Fruit fly (Drosophila melanogaster) S2 (cell line): ENCODE results near the gene CG10993.

Experiments used
- CG8478 ChIP-seq: fragments of >200 bp; optimal IDR thresholded peaks from 2 replicates; lab custom pipeline; 2018
- CTCF ChIP-seq, 2 experiments: fragments of >200 bp; optimal IDR thresholded peaks; 2 replicates each; lab custom pipeline; 2018

CG10993 gene

DNA sequence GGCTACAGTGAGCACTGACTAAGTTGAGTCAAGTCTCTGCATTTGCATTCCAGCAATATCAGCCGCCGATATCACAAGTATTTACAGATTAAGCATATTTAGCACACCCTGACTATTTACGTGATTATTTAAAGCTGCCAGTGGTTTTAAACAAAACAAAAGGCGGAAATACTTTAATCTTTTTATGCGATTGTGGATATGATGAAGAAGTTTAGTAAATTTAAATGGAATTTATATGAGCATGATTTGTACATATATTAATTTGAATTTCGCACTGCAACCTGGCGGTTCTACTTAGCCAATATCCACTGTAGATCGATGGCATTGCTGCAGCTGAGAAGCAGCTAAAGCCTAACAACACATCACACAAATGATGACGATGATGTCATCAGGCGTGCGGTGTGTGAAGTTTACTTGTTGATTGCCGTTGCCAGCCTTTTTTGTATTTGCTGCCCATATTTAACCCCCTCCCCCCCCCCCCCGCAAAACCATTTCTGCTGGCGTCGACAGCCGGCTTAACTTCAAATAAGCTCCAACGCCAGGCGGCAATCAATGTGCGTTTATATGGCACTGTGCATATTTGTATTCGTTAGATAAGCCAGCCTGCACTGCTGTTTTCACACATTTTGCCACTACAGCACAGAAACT, 24.7 kb upstream of the CG10993 start:
- TF ChIP-seq CTCF (optimal IDR thresholded peaks at IDR 0.05; lab: Kevin White, UChicago) (no peak), CG8478 (lab: Kevin White, UChicago) (no peak)

DNA sequence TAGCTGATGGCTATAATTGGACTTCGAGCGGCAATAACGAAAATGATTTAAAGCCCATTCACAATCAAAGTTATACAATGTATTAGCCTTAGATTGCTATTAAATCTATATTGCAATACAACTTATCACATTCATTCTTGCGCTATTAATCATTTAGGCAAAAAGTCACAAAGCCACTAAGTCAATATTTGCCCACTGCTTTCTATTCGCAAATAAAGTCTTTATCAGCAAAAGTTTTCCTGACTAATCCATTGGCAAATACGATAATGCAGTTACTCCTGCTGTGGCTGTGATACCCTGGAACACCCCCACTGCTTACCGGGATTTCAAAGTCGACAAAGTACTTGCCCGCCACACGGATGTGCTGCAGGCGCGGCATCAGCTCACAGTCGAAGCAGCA, 23.1 kb upstream of the CG10993 start:
- no peak for TF ChIP-seq CTCF (optimal IDR thresholded peaks at IDR 0.05; lab: Kevin White, UChicago)
- no peak for TF ChIP-seq CG8478 (lab: Kevin White, UChicago)

DNA sequence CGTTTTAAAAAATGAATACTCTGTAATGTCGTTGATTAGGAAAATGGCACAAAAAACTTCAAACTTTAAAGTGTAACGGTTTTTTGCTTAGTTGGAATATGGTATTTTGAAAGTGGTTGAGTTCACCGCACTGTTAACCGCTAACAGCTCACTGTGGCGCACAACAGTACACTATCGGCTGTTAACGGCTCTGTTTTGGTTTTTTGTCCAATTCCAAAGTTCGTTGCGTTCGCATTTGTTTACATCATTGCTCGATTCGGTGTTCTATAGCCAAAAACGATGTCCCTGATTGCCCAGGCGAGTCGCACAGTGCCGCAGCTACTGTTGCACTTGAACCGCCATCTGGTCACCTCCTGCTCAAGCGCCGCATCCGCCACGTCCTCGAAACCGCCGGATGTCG, 20.6 kb upstream of the CG10993 start, which contains the start of gene CG11095:
TSS of gene CG11095 (plus strand) at position 205 of the 400 bp plus-strand sequence.
- TF ChIP-seq CTCF (optimal IDR thresholded peaks at IDR 0.05; lab: Kevin White, UChicago) (peak in 1 of 2 experiments; percentile 29), CG8478 (lab: Kevin White, UChicago) (no peak)

DNA sequence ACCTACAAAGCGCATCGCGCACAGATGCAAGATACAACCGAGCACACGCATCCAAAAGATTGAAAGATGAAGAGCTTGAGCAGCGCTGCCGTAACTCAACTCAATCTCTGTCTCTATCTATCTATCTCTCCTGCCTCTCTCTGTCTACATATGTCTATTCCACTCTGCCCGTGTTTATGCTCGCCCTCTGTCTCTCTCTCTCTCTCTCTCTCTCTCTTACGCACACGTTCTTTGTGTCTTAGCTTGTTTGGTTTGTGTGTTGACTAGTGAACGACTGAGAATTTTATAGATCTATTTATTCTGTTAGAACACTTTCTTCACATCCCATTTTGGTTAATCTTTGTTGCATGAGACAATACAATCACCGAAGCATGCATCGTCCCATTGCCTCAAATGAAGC, 14.6 kb upstream of the CG10993 start:
- TF ChIP-seq CG8478 (lab: Kevin White, UChicago) (no peak), CTCF (optimal IDR thresholded peaks at IDR 0.05; lab: Kevin White, UChicago) (peak; percentile 4 to 39)

DNA sequence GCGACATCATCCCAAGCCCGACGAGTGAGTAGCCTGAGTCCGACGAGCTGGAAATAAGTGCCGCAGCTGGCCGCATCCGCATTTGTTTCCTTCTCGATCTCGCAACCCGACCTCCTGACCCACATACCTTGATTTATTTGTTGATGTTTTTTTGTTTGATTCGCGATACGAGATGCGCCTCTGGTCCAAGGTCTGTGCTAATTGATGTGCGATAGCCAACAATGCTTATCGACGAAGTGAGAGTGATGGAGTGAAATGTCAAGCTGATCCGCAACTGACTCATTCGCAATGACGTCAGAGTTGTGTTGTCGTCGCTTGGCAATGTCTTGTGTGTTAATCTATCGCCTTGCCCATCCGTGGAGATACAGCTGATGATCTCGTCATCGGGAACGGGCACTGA, 13.5 kb upstream of the CG10993 start:
- TF ChIP-seq CTCF (optimal IDR thresholded peaks at IDR 0.05; lab: Kevin White, UChicago) (no peak), CG8478 (lab: Kevin White, UChicago) (no peak)

DNA sequence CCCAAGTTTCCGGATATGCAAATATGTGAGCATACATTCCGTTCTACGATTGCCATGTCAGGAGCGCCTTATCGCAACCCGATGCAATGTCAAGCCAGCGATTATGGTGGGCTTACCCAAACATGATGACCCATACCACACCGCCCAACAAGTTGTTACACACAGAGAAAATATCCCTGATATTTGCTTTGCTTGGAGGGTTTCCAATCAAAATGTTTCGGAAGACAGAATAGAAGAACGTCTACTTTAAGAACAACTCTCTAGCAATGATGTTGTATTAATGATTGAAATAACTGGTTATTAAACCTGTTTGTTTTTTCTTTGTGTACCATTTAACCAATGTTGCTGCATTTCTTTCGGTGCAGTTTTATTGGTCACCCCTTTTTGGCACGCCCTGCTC, 9.8 kb upstream of the CG10993 start:
- TF ChIP-seq CTCF (optimal IDR thresholded peaks at IDR 0.05; lab: Kevin White, UChicago) (no peak), CG8478 (lab: Kevin White, UChicago) (no peak)

DNA sequence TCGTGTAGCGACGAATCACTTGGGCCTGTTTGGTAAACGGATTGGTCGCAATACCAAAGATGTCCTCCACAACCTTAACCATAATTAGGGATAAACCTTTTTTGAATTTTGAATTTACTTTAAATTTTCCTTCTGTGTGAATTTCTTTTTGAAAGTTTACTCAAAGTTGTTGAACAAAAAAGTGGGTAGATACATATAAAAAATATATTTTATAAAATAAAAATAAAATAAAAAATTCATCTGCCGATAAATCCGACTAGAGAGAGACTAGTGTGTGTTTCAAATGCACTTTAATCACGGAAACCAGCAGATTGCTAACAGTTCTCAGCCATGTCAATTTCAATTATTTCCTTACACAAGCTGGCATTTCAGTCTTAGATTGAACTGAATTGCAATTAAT, 6.6 kb upstream of the CG10993 start, which contains the start of gene CG10996:
TSS of gene CG10996 (minus strand) at position 101 of the 400 bp plus-strand sequence.
- TF ChIP-seq CG8478 (lab: Kevin White, UChicago), result no peak
- TF ChIP-seq CTCF (optimal IDR thresholded peaks at IDR 0.05; lab: Kevin White, UChicago), result no peak

DNA sequence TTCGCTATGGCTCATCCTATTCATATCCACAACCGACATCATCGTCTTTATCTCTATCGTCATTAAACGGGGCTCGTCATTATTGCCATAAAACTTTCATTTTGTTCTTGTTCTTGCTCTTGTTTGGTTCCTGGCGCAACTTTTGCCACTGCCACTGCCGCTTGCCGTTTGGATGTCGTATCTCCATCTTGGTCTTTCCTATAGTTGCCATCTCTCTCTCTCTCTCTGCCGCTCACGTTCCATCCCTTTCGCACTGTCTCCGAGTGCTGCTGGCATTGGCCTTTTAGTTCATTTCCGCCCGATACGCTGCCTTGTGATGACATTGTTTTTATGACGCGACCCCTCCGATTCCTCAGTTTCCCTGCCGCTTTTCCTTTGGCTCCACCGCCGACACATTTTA, 1.6 kb upstream of the CG10993 start:
- no peak for TF ChIP-seq CG8478 (lab: Kevin White, UChicago)
- TF ChIP-seq CTCF (optimal IDR thresholded peaks at IDR 0.05; lab: Kevin White, UChicago), result no peak

DNA sequence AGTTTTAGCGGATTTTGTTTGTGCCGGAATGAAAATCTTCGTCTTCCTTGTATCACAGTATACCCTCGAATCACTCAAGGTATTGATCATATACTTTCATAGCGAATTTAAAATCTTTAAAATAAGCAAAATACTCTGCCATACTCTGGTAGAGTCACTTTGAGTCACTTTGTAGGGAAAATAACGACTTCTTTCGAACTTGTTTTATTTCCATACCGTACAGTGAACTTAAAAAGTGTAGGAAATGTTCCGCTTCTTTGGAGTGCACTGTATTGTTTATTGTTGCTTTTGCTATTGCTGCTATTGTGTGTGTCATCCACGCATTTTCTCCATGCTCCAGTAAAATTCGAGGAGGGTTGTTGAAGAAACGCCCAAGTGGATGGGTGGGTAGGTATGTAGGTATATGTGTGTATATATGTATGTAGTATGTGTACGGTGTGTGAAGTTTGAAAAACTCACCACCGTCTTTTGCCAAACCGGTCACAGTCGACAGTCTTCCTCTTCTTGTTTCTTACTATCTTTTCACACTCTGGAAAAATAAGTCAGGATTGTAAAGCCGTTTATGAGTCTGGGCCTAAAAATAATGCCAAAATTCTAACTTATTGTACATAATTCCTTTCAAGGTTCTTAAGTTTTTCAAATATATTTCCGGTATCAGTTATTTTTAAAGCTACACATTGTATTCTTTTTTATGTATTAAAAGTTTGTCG, 1.8 kb downstream of the CG10993 start:
- no peak for TF ChIP-seq CTCF (optimal IDR thresholded peaks at IDR 0.05; lab: Kevin White, UChicago)
- no peak for TF ChIP-seq CG8478 (lab: Kevin White, UChicago)

DNA sequence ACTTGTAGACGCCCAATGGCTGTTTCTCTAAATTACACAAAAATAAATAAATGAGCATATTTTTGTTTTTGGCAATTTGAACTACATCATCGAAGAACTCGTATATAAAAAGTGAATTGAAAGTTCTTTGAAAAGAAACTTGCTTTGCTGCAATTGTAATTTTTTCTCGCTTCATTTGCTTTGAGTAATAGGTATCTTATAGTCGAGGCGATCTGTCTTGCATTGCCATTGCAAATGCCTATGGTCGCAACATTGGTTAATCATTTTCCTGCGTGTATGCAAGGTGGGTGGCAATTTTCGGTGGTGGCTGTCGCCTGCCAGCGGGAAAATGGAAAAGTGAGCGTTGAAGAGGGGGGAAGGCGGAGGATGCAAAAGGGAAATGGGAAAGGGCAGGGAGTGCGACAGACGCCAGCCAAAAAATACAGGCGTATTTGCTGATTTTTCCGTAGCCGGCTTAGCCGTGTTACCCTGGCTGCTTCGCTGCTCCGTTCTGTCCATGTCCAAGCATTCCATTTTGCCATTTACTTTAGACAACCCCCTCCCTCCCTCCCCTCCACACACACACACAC, 3.5 kb downstream of the CG10993 start:
- TF ChIP-seq CTCF (optimal IDR thresholded peaks at IDR 0.05; lab: Kevin White, UChicago) (no peak), CG8478 (lab: Kevin White, UChicago) (no peak)

DNA sequence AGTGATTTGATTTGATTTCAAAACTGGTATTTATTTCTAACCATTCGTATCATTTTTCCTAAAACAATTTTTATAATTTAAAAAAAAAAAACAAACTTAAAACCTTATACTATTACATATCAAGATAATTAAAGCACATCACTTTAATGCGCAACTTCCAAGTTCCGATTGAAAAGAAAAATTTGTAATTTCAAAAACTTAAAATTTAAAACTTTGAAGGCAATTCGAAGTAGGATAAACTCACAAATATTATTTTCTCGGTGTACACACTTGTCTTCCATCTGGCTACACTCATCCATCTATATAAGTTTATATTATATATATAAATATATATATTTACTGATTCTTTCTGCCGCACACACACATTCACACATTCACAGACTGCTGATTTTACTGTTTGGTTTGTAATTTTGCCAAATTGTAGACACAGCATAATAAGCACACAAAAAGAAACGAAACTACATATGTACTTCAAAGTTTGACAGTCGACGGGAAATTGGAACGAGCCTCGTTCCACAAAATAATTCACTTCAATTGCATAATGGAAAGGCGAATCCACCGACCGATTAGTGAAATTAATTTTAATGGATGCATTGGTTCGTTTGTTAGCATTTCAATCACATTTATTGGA, 4.8 kb downstream of the CG10993 start:
- no peak for TF ChIP-seq CG8478 (lab: Kevin White, UChicago)
- TF ChIP-seq CTCF (optimal IDR thresholded peaks at IDR 0.05; lab: Kevin White, UChicago), result no peak

DNA sequence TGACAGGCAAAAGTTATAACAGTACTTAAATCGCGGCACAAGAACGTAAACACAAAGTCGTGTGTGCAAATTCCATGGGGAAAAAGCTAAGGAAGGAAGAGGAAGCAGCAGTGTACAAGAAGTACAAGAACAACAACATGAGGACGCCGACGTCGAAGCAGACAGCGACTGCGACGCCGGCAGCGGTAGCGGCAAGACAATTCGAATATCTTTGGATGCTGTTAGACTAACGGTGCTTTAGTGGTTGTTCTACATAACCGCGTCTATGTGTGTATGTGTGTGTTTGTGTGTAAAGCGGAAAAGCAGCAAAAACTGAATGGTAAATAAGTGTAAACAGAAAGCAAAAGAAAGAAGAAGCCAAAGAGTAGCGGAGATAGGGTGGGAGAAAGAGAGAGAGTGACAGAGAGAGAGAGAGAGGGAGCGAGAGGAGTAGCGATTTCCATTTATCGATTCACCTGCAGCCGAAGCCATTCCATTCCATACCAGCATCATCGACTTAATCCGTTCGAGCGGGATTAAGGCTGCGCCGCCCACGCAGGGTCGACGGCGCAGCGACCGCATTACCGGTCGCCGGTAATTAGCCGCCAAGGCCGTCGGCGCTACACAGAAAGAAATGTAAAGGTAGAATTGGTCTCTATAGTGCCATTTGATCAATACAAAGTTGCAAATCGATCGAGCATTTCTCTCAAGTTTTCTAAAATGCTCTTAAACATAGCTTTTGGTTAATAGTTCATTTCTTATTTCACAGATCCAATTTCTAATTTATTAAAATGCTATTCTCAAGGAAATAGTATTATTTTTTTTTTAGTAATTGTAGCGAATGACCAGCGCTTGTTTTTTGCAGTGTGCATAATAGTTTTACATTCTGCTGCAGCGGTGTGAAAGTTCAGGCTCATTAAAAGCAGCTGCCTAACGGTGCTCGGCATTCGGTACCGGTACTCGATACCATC, 6.7 kb downstream of the CG10993 start:
- TF ChIP-seq CG8478 (lab: Kevin White, UChicago) (no peak), CTCF (optimal IDR thresholded peaks at IDR 0.05; lab: Kevin White, UChicago) (no peak)

DNA sequence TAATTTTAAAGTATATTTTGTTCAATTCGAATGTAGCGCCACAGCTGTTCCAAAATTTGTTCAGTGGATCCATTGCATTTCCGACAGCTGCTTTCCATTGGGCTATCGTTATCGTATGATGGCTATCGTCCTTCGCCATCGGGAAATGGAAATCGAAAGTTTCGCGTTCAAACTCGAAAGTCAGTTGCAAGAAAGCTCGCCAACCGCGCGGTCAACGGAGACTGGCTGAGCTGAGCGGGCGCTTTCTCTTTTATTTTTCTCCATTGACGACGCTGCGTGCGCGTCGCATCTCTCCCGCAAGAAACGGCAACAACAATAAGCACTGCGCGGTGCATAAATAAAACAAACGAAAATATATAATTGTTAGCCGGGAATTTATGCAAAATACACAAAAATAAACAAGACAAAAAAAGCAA, 7.4 kb downstream of the CG10993 start, which contains the start of gene inaE:
TSS of gene inaE (plus strand) at position 181 of the 416 bp plus-strand sequence.
- TF ChIP-seq CG8478 (lab: Kevin White, UChicago), result no peak
- peak in 1 of 2 experiments; percentile 14 for TF ChIP-seq CTCF (optimal IDR thresholded peaks at IDR 0.05; lab: Kevin White, UChicago)
